Worm (Caenorhabditis elegans) whole organism, L3 larva: ENCODE measurements around the gene sre-43.

Experiments used
- ceh-82 ChIP-seq: fragments of 150-350 bp; optimal IDR thresholded peaks from 2 replicates; lab custom pipeline; 2014; ENCODE audit warnings: missing biosample characterization, missing genetic modification characterization
- elt-1 ChIP-seq: fragments of 150-350 bp; optimal IDR thresholded peaks from 2 replicates; lab custom pipeline; 2014; ENCODE audit warnings: missing biosample characterization, missing genetic modification characterization
- lin-39 ChIP-seq: fragments of 150-350 bp; optimal IDR thresholded peaks from 2 replicates; lab custom pipeline; 2018; ENCODE audit warnings: missing biosample characterization, missing genetic modification reagents, missing genetic modification characterization
- nhr-12 ChIP-seq: fragments of 150-350 bp; optimal IDR thresholded peaks from 2 replicates; lab custom pipeline; 2014; ENCODE audit warnings: missing biosample characterization, missing genetic modification characterization

DNA sequence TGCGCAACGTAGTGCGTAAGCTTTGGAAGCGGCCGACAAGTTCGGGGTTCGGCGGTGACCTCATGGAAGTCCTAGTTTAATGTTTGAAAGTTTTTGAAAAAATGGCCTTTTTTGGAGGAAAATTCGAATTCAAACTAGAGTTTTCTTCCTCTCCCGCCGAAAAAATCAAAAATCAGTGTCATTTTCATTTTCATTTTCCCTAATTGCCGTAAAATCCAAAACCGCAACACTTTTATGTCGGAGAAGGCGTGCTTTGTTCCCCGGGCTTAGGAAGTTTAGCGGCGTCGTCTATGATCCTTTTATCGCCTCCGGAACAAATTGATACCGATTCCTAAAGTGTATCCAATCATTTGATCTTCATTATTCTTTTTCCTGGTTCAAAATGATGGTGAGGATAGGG, 44.0 kb downstream of the sre-43 start, which contains the start of gene mltn-5:
- TF ChIP-seq ceh-82 (tag; lab: Kevin White, UChicago) (no peak), nhr-12 (no peak), lin-39 (tag; lab: Kevin White, UChicago) (no peak), elt-1 (no peak)
